Fruit fly (Drosophila melanogaster): ENCODE results near the gene alpha-Spec.

DNA sequence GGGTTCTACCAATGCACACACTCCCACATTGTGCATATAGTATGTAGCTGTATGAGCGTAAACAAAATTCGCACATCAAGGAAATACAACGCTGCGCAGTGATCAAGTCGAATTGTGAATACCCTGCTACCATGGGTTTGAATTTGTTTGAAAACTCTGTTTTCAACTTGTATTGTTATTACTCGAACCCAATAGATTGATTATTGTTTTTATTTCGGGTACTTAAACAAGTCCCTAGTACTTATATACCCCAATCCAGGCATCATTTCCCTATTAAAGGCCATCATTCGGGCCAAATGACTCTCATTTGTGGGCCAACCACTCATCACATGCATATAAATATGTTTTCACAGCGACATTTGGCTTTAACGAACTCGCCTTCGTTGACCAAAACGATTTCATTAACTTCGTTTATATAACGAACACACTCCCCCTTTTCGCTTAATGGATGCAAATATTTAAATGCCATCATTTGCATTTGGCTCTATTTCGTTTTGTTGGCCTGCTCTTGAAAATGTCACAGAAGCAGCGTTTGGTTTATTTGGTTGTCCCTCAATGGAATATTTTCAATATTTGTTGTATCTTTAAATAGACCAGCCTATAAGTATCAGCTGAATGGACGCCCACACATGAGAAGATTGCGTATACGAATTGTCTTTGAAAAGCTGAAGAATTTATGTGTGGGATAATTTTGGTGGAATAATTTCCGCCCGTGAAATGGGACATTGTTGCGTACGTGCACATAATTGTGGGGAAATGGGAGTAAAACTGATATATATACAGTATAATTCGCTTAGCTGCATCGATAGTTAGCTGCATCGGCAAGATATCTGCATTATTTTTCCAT is 54.8 kb downstream of the alpha-Spec start:
- peak; percentile 25 for TF ChIP-seq Crg-1 (GFP tag; optimal IDR thresholded peaks at IDR 0.05)
- TF ChIP-seq CG12768 (GFP tag; optimal IDR thresholded peaks at IDR 0.05): no peak
- no peak for TF ChIP-seq toe (GFP tag; optimal IDR thresholded peaks at IDR 0.05)
- no peak for TF ChIP-seq kay (GFP tag; ENCODE audit: borderline replicate concordance)
- TF ChIP-seq pad (GFP tag; optimal IDR thresholded peaks at IDR 0.05): no peak
- TF ChIP-seq CG14711 (tag; optimal IDR thresholded peaks at IDR 0.05): no peak
- TF ChIP-seq CG33017 (tag; optimal IDR thresholded peaks at IDR 0.05): peak; percentile 44
- TF ChIP-seq Hr96 (GFP tag; optimal IDR thresholded peaks at IDR 0.05): peak; percentile 7
- no peak for TF ChIP-seq Mnt (GFP tag; optimal IDR thresholded peaks at IDR 0.05)
- TF ChIP-seq Clk (GFP tag; optimal IDR thresholded peaks at IDR 0.05): no peak
- no peak for TF ChIP-seq cnc (optimal IDR thresholded peaks at IDR 0.05)

Data from whole organism, adult.